Fruit fly (Drosophila melanogaster): ENCODE data around the gene CG14294.

Gene CG14294

DNA sequence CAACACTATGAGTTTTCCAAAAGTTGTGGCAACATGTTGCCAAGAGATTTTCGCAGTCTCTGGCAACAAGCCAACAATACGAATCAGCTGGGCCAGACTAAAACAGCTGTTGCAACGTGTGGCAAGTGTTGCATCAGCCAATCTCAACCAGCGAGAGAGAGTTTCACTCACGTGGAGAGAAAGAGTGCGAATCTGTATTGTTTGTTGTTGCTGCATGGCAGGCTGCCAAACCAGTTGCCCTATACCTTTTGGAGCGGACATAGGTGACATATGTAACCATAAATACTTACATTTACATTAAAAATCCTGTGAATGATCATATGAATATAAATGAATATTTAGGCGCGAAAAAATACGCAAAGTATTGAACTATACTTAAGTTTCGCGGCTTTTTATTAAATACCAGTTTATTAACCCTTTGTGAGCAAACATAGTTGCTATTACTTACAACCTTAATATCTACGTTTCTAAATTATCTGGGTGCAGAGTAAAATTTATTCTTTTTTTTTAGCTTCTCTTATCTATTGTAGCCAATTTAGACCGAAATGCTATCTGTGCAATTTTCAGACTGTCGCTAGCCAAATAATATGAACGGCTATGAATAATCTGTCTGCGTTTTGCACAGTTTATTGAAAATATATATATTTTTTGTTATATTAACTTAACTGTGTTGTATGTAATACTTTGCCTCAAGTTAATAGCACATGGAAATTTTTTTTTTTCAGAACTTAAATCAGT lies 12.0 kb upstream of the CG14294 start (continued):
- peak; percentile 68 for TF ChIP-seq CG4360 (GFP tag; IDR thresholded peaks at IDR 0.05)
- TF ChIP-seq tna (GFP tag; IDR thresholded peaks at IDR 0.05; ENCODE audit: partially characterized antibody): no peak
- TF ChIP-seq CG6791 (GFP tag; IDR thresholded peaks at IDR 0.05; ENCODE audit: partially characterized antibody): no peak
- TF ChIP-seq CG9437 (GFP tag; optimal IDR thresholded peaks at IDR 0.05): peak; percentile 43
- TF ChIP-seq lov (optimal IDR thresholded peaks at IDR 0.05): no peak
- TF ChIP-seq lov (GFP tag; IDR thresholded peaks at IDR 0.05): no peak
- no peak for TF ChIP-seq ro (GFP tag; IDR thresholded peaks at IDR 0.05)
- 0 out of 3 replicates have a peak, but pooled peaks have one; percentile 27 for TF ChIP-seq CG34422 (GFP tag; IDR thresholded peaks at IDR 0.05)
- no peak for TF ChIP-seq CG34224 (GFP tag; IDR thresholded peaks at IDR 0.05; ENCODE audit: partially characterized antibody)
- peak; percentile 92 for TF ChIP-seq sens (GFP tag)
- no peak for TF ChIP-seq CG4404 (GFP tag; IDR thresholded peaks at IDR 0.05)
- no peak for TF ChIP-seq B-H2 (GFP tag; optimal IDR thresholded peaks at IDR 0.05)
- no peak for TF ChIP-seq CG8290 (GFP tag; optimal IDR thresholded peaks at IDR 0.05)
- TF ChIP-seq CG8290 (tag; optimal IDR thresholded peaks at IDR 0.05): peak in 1 of 2 experiments; percentile 18
- no peak for TF ChIP-seq CG16779 (GFP tag; IDR thresholded peaks at IDR 0.05)
- peak; percentile 46; the same call in 1 of the 4 replicates for TF ChIP-seq chinmo (GFP tag; IDR thresholded peaks at IDR 0.05; ENCODE audit: partially characterized antibody)
- TF ChIP-seq Sin3A (optimal IDR thresholded peaks at IDR 0.05): no peak
- no peak for TF ChIP-seq CG11093 (GFP tag; IDR thresholded peaks at IDR 0.05)
- TF ChIP-seq kah (GFP tag; optimal IDR thresholded peaks at IDR 0.05): no peak
- TF ChIP-seq CG17829 (tag; optimal IDR thresholded peaks at IDR 0.05): no peak
- no peak for TF ChIP-seq CG1529 (GFP tag; optimal IDR thresholded peaks at IDR 0.05)
- TF ChIP-seq slbo (GFP tag; IDR thresholded peaks at IDR 0.05): 0 out of 2 replicates have a peak, but pooled peaks have one; percentile 21
- TF ChIP-seq caup (GFP tag; optimal IDR thresholded peaks at IDR 0.05; ENCODE audit: severe bottlenecking): no peak
- peak; percentile 8 for TF ChIP-seq Ssrp (tag; optimal IDR thresholded peaks at IDR 0.05)
- TF ChIP-seq ERR (GFP tag; optimal IDR thresholded peaks at IDR 0.05): no peak
- peak; percentile 36 for TF ChIP-seq CG30403 (GFP tag; optimal IDR thresholded peaks at IDR 0.05)
- TF ChIP-seq E2f1 (GFP tag; IDR thresholded peaks at IDR 0.05): 0 out of 2 replicates have a peak, but pooled peaks have one; percentile 16
- peak; percentile 35 for TF ChIP-seq NfI (GFP tag; optimal IDR thresholded peaks at IDR 0.05)
- no peak for TF ChIP-seq CG14860 (GFP tag; IDR thresholded peaks at IDR 0.05; ENCODE audit: partially characterized antibody)
- no peak for TF ChIP-seq CrebB (tag; optimal IDR thresholded peaks at IDR 0.05)
- TF ChIP-seq br (optimal IDR thresholded peaks at IDR 0.05): no peak
- peak in 1 of 3 experiments; percentile 21 for TF ChIP-seq lola (GFP tag; optimal IDR thresholded peaks at IDR 0.05)
- no peak for TF ChIP-seq Gsc (GFP tag; IDR thresholded peaks at IDR 0.05)
- peak; percentile 75 for TF ChIP-seq CG17361 (GFP tag; IDR thresholded peaks at IDR 0.05)
- no peak for TF ChIP-seq CG17359 (tag; optimal IDR thresholded peaks at IDR 0.05)
- no peak for TF ChIP-seq rib (GFP tag; IDR thresholded peaks at IDR 0.05)
- TF ChIP-seq CG13424 (tag; optimal IDR thresholded peaks at IDR 0.05): peak; percentile 31
- no peak for TF ChIP-seq yki (optimal IDR thresholded peaks at IDR 0.05)
- peak; percentile 37; the same call in 2 of the 3 replicates for TF ChIP-seq row (GFP tag; IDR thresholded peaks at IDR 0.05)
- 0 out of 4 replicates have a peak, but pooled peaks have one; percentile 16 for TF ChIP-seq Dll (GFP tag; IDR thresholded peaks at IDR 0.05; ENCODE audit: partially characterized antibody)
- no peak for TF ChIP-seq bowl (GFP tag; IDR thresholded peaks at IDR 0.05)
- no peak for TF ChIP-seq gt (GFP tag; IDR thresholded peaks at IDR 0.05)
- TF ChIP-seq CG15479 (GFP tag; optimal IDR thresholded peaks at IDR 0.05): peak; percentile 61
- TF ChIP-seq CG7556 (GFP tag; optimal IDR thresholded peaks at IDR 0.05): peak; percentile 42
- no peak for TF ChIP-seq disco-r (GFP tag; optimal IDR thresholded peaks at IDR 0.05)
- no peak for TF ChIP-seq Optix (GFP tag; IDR thresholded peaks at IDR 0.05)
- TF ChIP-seq vfl (GFP tag; optimal IDR thresholded peaks at IDR 0.05): no peak
- TF ChIP-seq pfk (GFP tag; optimal IDR thresholded peaks at IDR 0.05): no peak
- TF ChIP-seq eyg (GFP tag; optimal IDR thresholded peaks at IDR 0.05): no peak
- peak; percentile 36 for TF ChIP-seq CG4424 (GFP tag; optimal IDR thresholded peaks at IDR 0.05)
- TF ChIP-seq CG6654 (GFP tag; optimal IDR thresholded peaks at IDR 0.05): no peak

Data from whole organism, embryonic.